Fruit fly (Drosophila melanogaster): ENCODE results near the gene Boh1.

- no peak for TF ChIP-seq CG8159 (tag; optimal IDR thresholded peaks at IDR 0.05)
- no peak for TF ChIP-seq CG17806 (tag; optimal IDR thresholded peaks at IDR 0.05)
Observed at dm6 chr3R:27925000-27925970, 6.0 kb upstream of the Boh1 start, which contains the start of gene mino.
